Fruit fly (Drosophila melanogaster) whole organism, pupa: Measurements from ENCODE around the gene topi.

Experiments
- CG12605 ChIP-seq: fragments of 200-800 bp; sonication (Bioruptor generic); IDR thresholded peaks from 2 replicates; pipeline ENCODE4 v1.3.6; 2022; ENCODE audit warnings: missing biosample characterization, missing genetic modification characterization
- CG32121 ChIP-seq: fragments of 200-800 bp; sonication (Bioruptor generic); IDR thresholded peaks from 2 replicates; pipeline ENCODE4 v1.3.6; 2022; ENCODE audit warnings: missing biosample characterization, missing genetic modification characterization
- D1 ChIP-seq: fragments of 200-800 bp; sonication (Bioruptor generic); optimal IDR thresholded peaks from 2 replicates; lab custom pipeline; 2018; ENCODE audit warnings: missing biosample characterization, mild to moderate bottlenecking, missing genetic modification characterization, moderate library complexity
- gl ChIP-seq: fragments of 200-800 bp; sonication (Bioruptor generic); optimal IDR thresholded peaks from 2 replicates; lab custom pipeline; 2018; ENCODE audit warnings: missing biosample characterization, mild to moderate bottlenecking, missing genetic modification characterization

- TF ChIP-seq D1 (tag; lab: Kevin White, UChicago) (no peak), gl (tag; lab: Kevin White, UChicago) (no peak), CG32121 (no peak), CG12605 (GFP tag; lab: Robert Waterston, UW) (no peak)
These were observed 9.6 kb downstream of the topi start, which contains the start of the genes MtnA and CG8500 for dm6 chr3R:9784341-9785062.
